Worm (Caenorhabditis elegans): ENCODE data around the gene F13A2.4.

- TF ChIP-seq med-1 (GFP tag; optimal IDR thresholded peaks at IDR 0.05; ENCODE audit: insufficient read depth) (no peak), ref-1 (GFP tag; conservative IDR thresholded peaks at IDR 0.05) (no peak), klf-2 (GFP tag; conservative IDR thresholded peaks at IDR 0.05) (no peak), T22C8.4 (GFP tag; IDR thresholded peaks at IDR 0.05) (no peak), cog-1 (tag; optimal IDR thresholded peaks at IDR 0.05) (no peak)
These were observed 17.7 kb downstream of the F13A2.4 start, which contains the start of gene F13A2.1 for ce11 chrV:4382298-4382697.

Measured in whole organism, midembryonic.